Worm (Caenorhabditis elegans) whole organism, young adult: Measurements from ENCODE around the gene srj-27.

Source experiments
- nfya-1 ChIP-seq: sonication (generic microtip); optimal IDR thresholded peaks from 2 replicates; lab custom pipeline; 2017; ENCODE audit warnings: antibody characterized with exemption, missing compliant biosample characterization, missing genetic modification characterization, borderline replicate concordance; ENCODE audit not compliant: insufficient read depth
- zfh-2 ChIP-seq: fragments of 200-800 bp; sonication (Bioruptor generic); conservative IDR thresholded peaks from 2 replicates; pipeline ENCODE4 v1.3.6; 2022; ENCODE audit warnings: missing genetic modification reagents, missing genetic modification characterization, missing compliant biosample characterization

ce11 chrV:15082291-15082690, 45.0 kb downstream of the srj-27 start, which contains the start of the genes C01G10.10 and C01G10.9:
- TF ChIP-seq zfh-2 (GFP tag; lab: Robert Waterston, UW), result no peak
- TF ChIP-seq nfya-1 (tag; lab: Kevin White, UChicago), result no peak
